Fruit fly (Drosophila melanogaster) whole organism, wandering third instar larva: ENCODE results near the gene CG31287.

Experiments used
- Abd-B ChIP-seq: fragments of >200 bp; optimal IDR thresholded peaks from 2 replicates; lab custom pipeline; 2017; ENCODE audit warnings: missing biosample characterization, missing genetic modification characterization
- CG32264 ChIP-seq: fragments of 200-800 bp; sonication (Bioruptor generic); optimal IDR thresholded peaks from 2 replicates; lab custom pipeline; 2016; ENCODE audit warnings: missing biosample characterization, missing genetic modification characterization
- CG9705 ChIP-seq: fragments of 200-800 bp; sonication (Bioruptor generic); optimal IDR thresholded peaks from 2 replicates; lab custom pipeline; 2018; ENCODE audit warnings: missing biosample characterization, mild to moderate bottlenecking, missing genetic modification characterization
- CrebA ChIP-seq: fragments of 200-800 bp; sonication (Bioruptor generic); optimal IDR thresholded peaks from 2 replicates; lab custom pipeline; 2016; ENCODE audit warnings: missing biosample characterization, mild to moderate bottlenecking, missing genetic modification characterization, borderline replicate concordance
- Dif ChIP-seq: fragments of 200-275, 200-300 bp; sonication (Bioruptor generic); optimal IDR thresholded peaks from 2 replicates; lab custom pipeline; 2018; ENCODE audit warnings: missing biosample characterization, missing genetic modification characterization; ENCODE audit not compliant: partially characterized antibody
- GATAd ChIP-seq: sonication (Bioruptor generic); optimal IDR thresholded peaks from 2 replicates; lab custom pipeline; 2016; ENCODE audit warnings: missing biosample characterization, missing genetic modification characterization
- HLH106 ChIP-seq: fragments of 200-800 bp; optimal IDR thresholded peaks from 3 replicates; lab custom pipeline; 2019; ENCODE audit warnings: missing biosample characterization, mild to moderate bottlenecking, missing genetic modification characterization, moderate library complexity
- Hnf4 ChIP-seq: fragments of 200-800 bp; sonication (Bioruptor generic); optimal IDR thresholded peaks from 2 replicates; lab custom pipeline; 2016; ENCODE audit warnings: missing biosample characterization, mild to moderate bottlenecking, missing genetic modification characterization
- Hr78 ChIP-seq: fragments of >200 bp; optimal IDR thresholded peaks from 2 replicates; lab custom pipeline; 2017; ENCODE audit warnings: missing biosample characterization, missing genetic modification characterization
- Jra ChIP-seq: sonication (Bioruptor generic); optimal IDR thresholded peaks from 2 replicates; lab custom pipeline; 2016; ENCODE audit warnings: missing biosample characterization, missing genetic modification characterization
- Mio ChIP-seq: sonication (Bioruptor generic); optimal IDR thresholded peaks from 2 replicates; lab custom pipeline; 2016; ENCODE audit warnings: missing biosample characterization, missing genetic modification characterization
- Myc ChIP-seq: fragments of >200 bp; optimal IDR thresholded peaks from 2 replicates; lab custom pipeline; 2017
- N ChIP-seq: fragments of >200 bp; optimal IDR thresholded peaks from 2 replicates; lab custom pipeline; 2018; ENCODE audit warnings: missing biosample characterization, missing external identifiers, missing genetic modification characterization
- OdsH ChIP-seq: fragments of 200-800 bp; sonication (Bioruptor generic); optimal IDR thresholded peaks from 2 replicates; lab custom pipeline; 2016; ENCODE audit warnings: missing biosample characterization, mild to moderate bottlenecking, missing genetic modification characterization
- Rel ChIP-seq, 2 experiments: fragments of 200-800 bp; sonication (Bioruptor generic) in 1 of 2; optimal IDR thresholded peaks; 2 replicates in 1 of 2; 3 replicates in 1 of 2; lab custom pipeline; 2016 to 2019; ENCODE audit warnings: mild to moderate bottlenecking in 2 of 2, missing biosample characterization in 2 of 2, missing genetic modification characterization in 2 of 2, moderate library complexity in 1 of 2
- Sp1 ChIP-seq: fragments of 200-800 bp; sonication (Bioruptor generic); optimal IDR thresholded peaks from 3 replicates; lab custom pipeline; 2019; ENCODE audit warnings: missing biosample characterization, mild to moderate bottlenecking, missing genetic modification characterization, moderate library complexity
- Vsx2 ChIP-seq: fragments of 200-300, 225-300 bp; sonication (Bioruptor generic); optimal IDR thresholded peaks from 2 replicates; lab custom pipeline; 2018; ENCODE audit warnings: missing biosample characterization, missing genetic modification characterization; ENCODE audit not compliant: partially characterized antibody
- br ChIP-seq: fragments of 200-800 bp; sonication (Bioruptor generic); optimal IDR thresholded peaks from 2 replicates; lab custom pipeline; 2016; ENCODE audit warnings: missing biosample characterization, missing genetic modification characterization
- brk ChIP-seq: fragments of 200-800 bp; sonication (Bioruptor generic); optimal IDR thresholded peaks from 2 replicates; lab custom pipeline; 2016; ENCODE audit warnings: missing biosample characterization, mild to moderate bottlenecking, missing genetic modification characterization
- dl ChIP-seq, 2 experiments: fragments of 175-275, 200-275 bp in 1 of 2; fragments of 200-275 bp in 1 of 2; sonication (Bioruptor generic); optimal IDR thresholded peaks; lab custom pipeline; 2018; ENCODE audit warnings: mild to moderate bottlenecking in 2 of 2, missing biosample characterization in 2 of 2, missing genetic modification characterization in 2 of 2, moderate library complexity in 2 of 2; ENCODE audit not compliant: partially characterized antibody in 2 of 2, insufficient read depth in 1 of 2
- dmrt93B ChIP-seq: fragments of 200-800 bp; sonication (Bioruptor generic); optimal IDR thresholded peaks from 2 replicates; lab custom pipeline; 2018; ENCODE audit warnings: missing biosample characterization, mild to moderate bottlenecking, missing genetic modification characterization
- dsf ChIP-seq: sonication (Bioruptor generic); optimal IDR thresholded peaks from 2 replicates; lab custom pipeline; 2016; ENCODE audit warnings: missing biosample characterization, missing genetic modification characterization, borderline replicate concordance
- ey ChIP-seq: fragments of 200-800 bp; sonication (Bioruptor generic); optimal IDR thresholded peaks from 2 replicates; lab custom pipeline; 2016; ENCODE audit warnings: missing biosample characterization, missing genetic modification characterization
- foxo ChIP-seq, 2 experiments: fragments of 200-800 bp; sonication (Bioruptor generic); optimal IDR thresholded peaks; 2 replicates in 1 of 2; 3 replicates in 1 of 2; lab custom pipeline; 2016 to 2017; ENCODE audit warnings: missing biosample characterization in 2 of 2, missing genetic modification characterization in 2 of 2
- fru ChIP-seq: fragments of 200-800 bp; sonication (Bioruptor generic); optimal IDR thresholded peaks from 3 replicates; lab custom pipeline; 2016; ENCODE audit warnings: missing biosample characterization, mild to moderate bottlenecking, missing genetic modification characterization
- h ChIP-seq: fragments of 200-800 bp; sonication (Bioruptor generic); optimal IDR thresholded peaks from 3 replicates; lab custom pipeline; 2016; ENCODE audit warnings: missing biosample characterization, mild to moderate bottlenecking, missing genetic modification characterization
- jim ChIP-seq: fragments of 175-275, 200-325 bp; sonication (Bioruptor generic); optimal IDR thresholded peaks from 2 replicates; lab custom pipeline; 2016; ENCODE audit warnings: missing biosample characterization, mild to moderate bottlenecking, missing genetic modification characterization
- lola ChIP-seq: fragments of >200 bp; optimal IDR thresholded peaks from 2 replicates; lab custom pipeline; 2017; ENCODE audit warnings: missing biosample characterization, missing genetic modification characterization
- pan ChIP-seq: fragments of >200 bp; optimal IDR thresholded peaks from 2 replicates; lab custom pipeline; 2017
- psq ChIP-seq: fragments of 200-800 bp; sonication (Bioruptor generic); optimal IDR thresholded peaks from 3 replicates; lab custom pipeline; 2017; ENCODE audit warnings: missing biosample characterization, mild to moderate bottlenecking, missing genetic modification characterization, moderate library complexity
- rgr ChIP-seq: fragments of 200-800 bp; sonication (Bioruptor generic); optimal IDR thresholded peaks from 3 replicates; lab custom pipeline; 2016; ENCODE audit warnings: missing biosample characterization, mild to moderate bottlenecking, missing genetic modification characterization
- sage ChIP-seq: fragments of 200-800 bp; sonication (Bioruptor generic); optimal IDR thresholded peaks from 2 replicates; lab custom pipeline; 2016; ENCODE audit warnings: missing biosample characterization, mild to moderate bottlenecking, missing genetic modification characterization
- sv ChIP-seq: fragments of 200-800 bp; sonication (Bioruptor generic); optimal IDR thresholded peaks from 3 replicates; lab custom pipeline; 2016; ENCODE audit warnings: missing biosample characterization, missing genetic modification characterization
- tai ChIP-seq: sonication (Bioruptor generic); optimal IDR thresholded peaks from 2 replicates; lab custom pipeline; 2016; ENCODE audit warnings: missing biosample characterization, missing genetic modification characterization
- usp ChIP-seq: fragments of >200 bp; optimal IDR thresholded peaks from 2 replicates; lab custom pipeline; 2017; ENCODE audit warnings: missing biosample characterization, missing genetic modification characterization
- woc ChIP-seq: sonication (Bioruptor generic); optimal IDR thresholded peaks from 2 replicates; lab custom pipeline; 2016; ENCODE audit warnings: missing biosample characterization, mild to moderate bottlenecking, missing genetic modification characterization

CG31287 gene

DNA sequence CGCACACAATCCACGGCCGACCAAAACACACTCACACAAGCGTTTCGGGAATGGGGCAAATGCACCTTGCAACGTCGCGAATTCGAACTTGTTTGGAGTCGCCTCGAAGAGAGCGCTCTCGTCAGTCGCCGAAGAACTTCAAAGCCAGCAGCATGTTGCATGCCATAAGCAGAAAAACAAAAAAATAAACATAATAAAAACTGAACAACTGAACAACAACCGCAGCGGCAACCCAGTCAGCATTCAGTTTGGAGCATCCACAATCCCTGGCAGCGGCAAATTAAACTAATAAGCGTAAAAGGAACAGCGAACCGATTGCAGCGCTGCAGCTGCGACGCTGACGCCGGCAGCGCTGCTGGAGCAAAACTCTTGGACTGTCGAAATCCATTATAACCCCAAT lies 29.4 kb downstream of the CG31287 start:
- TF ChIP-seq GATAd (GFP tag; lab: Kevin White, UChicago) (no peak), br (GFP tag; lab: Kevin White, UChicago) (no peak), dl (GFP tag; optimal IDR thresholded peaks at IDR 0.05; lab: Kevin White, UChicago; ENCODE audit: insufficient read depth in 1 of 2, partially characterized antibody in 2 of 2) (no peak), Rel (GFP tag; optimal IDR thresholded peaks at IDR 0.05; lab: Kevin White, UChicago) (peak; percentile 7), Rel (tag; optimal IDR thresholded peaks at IDR 0.05; lab: Kevin White, UChicago) (no peak), CrebA (GFP tag; lab: Kevin White, UChicago) (peak; percentile 44), lola (GFP tag; lab: Kevin White, UChicago) (no peak), dmrt93B (GFP tag; lab: Kevin White, UChicago) (no peak), jim (GFP tag; lab: Kevin White, UChicago) (no peak), Hnf4 (no peak), sage (no peak), brk (peak; percentile 13), ey (GFP tag; lab: Kevin White, UChicago) (no peak), dsf (GFP tag; lab: Kevin White, UChicago) (no peak), Dif (GFP tag; lab: Kevin White, UChicago) (peak; percentile 45), sv (no peak), foxo (GFP tag; optimal IDR thresholded peaks at IDR 0.05; lab: Kevin White, UChicago) (no peak), Mio (no peak), Hr78 (GFP tag; lab: Kevin White, UChicago) (no peak), CG9705 (no peak), psq (GFP tag; lab: Kevin White, UChicago) (peak; percentile 15), Jra (GFP tag; lab: Kevin White, UChicago) (peak; percentile 20), usp (GFP tag; lab: Kevin White, UChicago) (no peak)

DNA sequence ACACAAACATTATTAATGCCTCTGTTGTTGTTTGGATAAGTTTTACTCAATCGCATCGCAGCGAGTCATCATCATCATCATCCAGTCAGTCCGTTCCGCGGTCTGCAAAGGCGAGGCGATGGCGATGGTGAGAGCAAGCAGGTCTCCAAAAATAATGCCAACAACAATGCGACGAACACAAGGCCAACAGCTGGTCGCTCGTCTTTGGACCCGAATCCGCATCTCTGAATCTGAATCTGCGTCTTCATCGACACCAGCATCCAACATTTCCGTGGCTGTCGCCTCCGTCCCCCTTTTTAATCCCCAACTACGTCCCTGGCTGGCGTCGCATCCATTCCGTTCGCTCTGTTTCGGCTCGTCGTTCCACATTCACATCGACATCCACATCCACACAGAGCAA lies 31.1 kb downstream of the CG31287 start:
- TF ChIP-seq Dif (GFP tag; lab: Kevin White, UChicago) (peak; percentile 51), Rel (GFP tag; optimal IDR thresholded peaks at IDR 0.05; lab: Kevin White, UChicago) (no peak), Rel (tag; optimal IDR thresholded peaks at IDR 0.05; lab: Kevin White, UChicago) (peak; percentile 4), psq (GFP tag; lab: Kevin White, UChicago) (peak; percentile 40), rgr (GFP tag; lab: Kevin White, UChicago) (peak; percentile 9), pan (lab: Kevin White, UChicago) (no peak), Hnf4 (peak; percentile 43), dl (GFP tag; optimal IDR thresholded peaks at IDR 0.05; lab: Kevin White, UChicago; ENCODE audit: insufficient read depth in 1 of 2, partially characterized antibody in 2 of 2) (peak in 1 of 2 experiments; percentile 30), dsf (GFP tag; lab: Kevin White, UChicago) (no peak)

DNA sequence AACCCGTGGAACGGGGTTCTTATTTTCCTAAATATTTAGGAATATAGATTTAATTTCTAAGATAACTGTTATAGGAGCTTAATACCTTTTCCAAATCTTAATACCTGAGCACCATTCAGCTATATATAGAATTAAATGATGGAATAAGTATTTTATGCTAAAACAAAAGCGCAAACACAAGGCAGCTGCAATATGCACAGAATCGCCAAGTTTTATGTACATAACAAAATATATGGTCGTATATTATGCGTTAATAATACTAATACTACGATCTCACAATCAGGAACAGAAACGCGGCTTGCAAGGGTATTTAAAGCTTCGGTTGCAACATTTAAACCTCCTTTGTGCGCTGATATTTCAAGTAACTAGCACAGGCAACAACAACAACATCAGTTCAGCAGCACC lies 31.6 kb downstream of the CG31287 start:
- no peak for TF ChIP-seq usp (GFP tag; lab: Kevin White, UChicago)
- no peak for TF ChIP-seq Vsx2
- peak; percentile 16 for TF ChIP-seq CG32264 (GFP tag; lab: Kevin White, UChicago)
- TF ChIP-seq Myc = no peak
- TF ChIP-seq woc (GFP tag; lab: Kevin White, UChicago) = peak; percentile 83
- peak; percentile 70 for TF ChIP-seq br (GFP tag; lab: Kevin White, UChicago)
- peak; percentile 32 for TF ChIP-seq sage
- peak; percentile 78 for TF ChIP-seq h (GFP tag; lab: Kevin White, UChicago)
- no peak for TF ChIP-seq Hnf4
- peak; percentile 86 for TF ChIP-seq Sp1 (GFP tag; lab: Kevin White, UChicago)
- TF ChIP-seq CG9705 = peak; percentile 68
- TF ChIP-seq dmrt93B (GFP tag; lab: Kevin White, UChicago) = peak; percentile 79
- peak; percentile 72 for TF ChIP-seq fru (GFP tag; lab: Kevin White, UChicago)
- no peak for TF ChIP-seq Abd-B (GFP tag; lab: Kevin White, UChicago)
- TF ChIP-seq psq (GFP tag; lab: Kevin White, UChicago) = peak; percentile 16
- peak; percentile 74 for TF ChIP-seq OdsH
- no peak for TF ChIP-seq Rel (GFP tag; optimal IDR thresholded peaks at IDR 0.05; lab: Kevin White, UChicago)
- no peak for TF ChIP-seq Rel (tag; optimal IDR thresholded peaks at IDR 0.05; lab: Kevin White, UChicago)
- TF ChIP-seq GATAd (GFP tag; lab: Kevin White, UChicago) = no peak
- peak; percentile 12 for TF ChIP-seq rgr (GFP tag; lab: Kevin White, UChicago)
- TF ChIP-seq CrebA (GFP tag; lab: Kevin White, UChicago) = peak; percentile 16
- TF ChIP-seq sv = no peak
- TF ChIP-seq Jra (GFP tag; lab: Kevin White, UChicago) = no peak
- peak; percentile 69 for TF ChIP-seq ey (GFP tag; lab: Kevin White, UChicago)
- TF ChIP-seq jim (GFP tag; lab: Kevin White, UChicago) = no peak
- TF ChIP-seq N (GFP tag; lab: Kevin White, UChicago) = no peak
- TF ChIP-seq foxo (GFP tag; optimal IDR thresholded peaks at IDR 0.05; lab: Kevin White, UChicago) = peak in 1 of 2 experiments; percentile 65
- no peak for TF ChIP-seq tai
- peak; percentile 81 for TF ChIP-seq HLH106 (tag; lab: Kevin White, UChicago)
- TF ChIP-seq dl (GFP tag; optimal IDR thresholded peaks at IDR 0.05; lab: Kevin White, UChicago; ENCODE audit: insufficient read depth in 1 of 2, partially characterized antibody in 2 of 2) = no peak
